Worm (Caenorhabditis elegans) whole organism, L4 larva: Measurements from ENCODE around the gene sre-13.

Source experiments
- F10B5.3 ChIP-seq: sonication (generic microtip); optimal IDR thresholded peaks from 2 replicates; lab custom pipeline; 2016; ENCODE audit warnings: mild to moderate bottlenecking, missing genetic modification characterization, missing compliant biosample characterization
- F37D6.2 ChIP-seq: sonication (generic microtip); optimal IDR thresholded peaks from 2 replicates; lab custom pipeline; 2016; ENCODE audit warnings: mild to moderate bottlenecking, missing genetic modification characterization, missing compliant biosample characterization
- F44E2.7 ChIP-seq: fragments of 200-800 bp; sonication (Bioruptor generic); IDR thresholded peaks from 2 replicates; pipeline ENCODE4 v2.1.2; 2022; ENCODE audit warnings: missing genetic modification characterization, missing compliant biosample characterization
- F49E8.2 ChIP-seq: sonication (generic microtip); optimal IDR thresholded peaks from 2 replicates; lab custom pipeline; 2016; ENCODE audit warnings: missing compliant biosample characterization, mild to moderate bottlenecking, missing genetic modification characterization, borderline replicate concordance
- R02D3.7 ChIP-seq: fragments of 150-350 bp; sonication (generic microtip); optimal IDR thresholded peaks from 3 replicates; lab custom pipeline; 2014; ENCODE audit warnings: missing biosample characterization, missing genetic modification characterization
- T20F7.1 ChIP-seq: fragments of 200-800 bp; sonication (Bioruptor generic); optimal IDR thresholded peaks from 2 replicates; lab custom pipeline; 2018; ENCODE audit warnings: mild to moderate bottlenecking, missing genetic modification characterization, missing compliant biosample characterization
- T26A8.4 ChIP-seq: fragments of 200-800 bp; sonication (Bioruptor generic); IDR thresholded peaks from 2 replicates; pipeline ENCODE4 v1.3.6; 2022; ENCODE audit warnings: missing genetic modification characterization, missing compliant biosample characterization
- Y48G9A.11 ChIP-seq: fragments of 200-800 bp; sonication (Bioruptor generic); IDR thresholded peaks from 2 replicates; pipeline ENCODE4 v1.3.6; 2022; ENCODE audit warnings: missing genetic modification reagents, missing genetic modification characterization, missing compliant biosample characterization
- aha-1 ChIP-seq: fragments of 150-350 bp; peaks from one replicate; lab custom pipeline; 2014; ENCODE audit warnings: missing biosample characterization, missing genetic modification characterization
- ama-1 ChIP-seq: fragments of 150-350 bp; optimal IDR thresholded peaks from 2 replicates; lab custom pipeline; 2014; ENCODE audit warnings: inconsistent platforms, mixed read lengths
- ceh-28 ChIP-seq: fragments of 150-350 bp; optimal IDR thresholded peaks from 2 replicates; lab custom pipeline; 2014; ENCODE audit warnings: missing biosample characterization, missing genetic modification reagents, missing genetic modification characterization
- ceh-32 ChIP-seq: sonication (generic microtip); optimal IDR thresholded peaks from 2 replicates; lab custom pipeline; 2016; ENCODE audit warnings: mild to moderate bottlenecking, missing genetic modification characterization, missing compliant biosample characterization; ENCODE audit not compliant: poor library complexity
- daf-12 ChIP-seq: fragments of 150-350 bp; optimal IDR thresholded peaks from 2 replicates; lab custom pipeline; 2014; ENCODE audit warnings: missing biosample characterization, missing genetic modification reagents, missing genetic modification characterization
- daf-19 ChIP-seq: fragments of 200-800 bp; sonication (Bioruptor generic); conservative IDR thresholded peaks from 2 replicates; pipeline ENCODE4 v1.3.6; 2022; ENCODE audit warnings: missing genetic modification characterization, missing compliant biosample characterization
- dmd-6 ChIP-seq: fragments of 200-800 bp; sonication (Bioruptor generic); IDR thresholded peaks from 2 replicates; pipeline ENCODE4 v1.3.6; 2022; ENCODE audit warnings: missing genetic modification reagents, missing genetic modification characterization, missing compliant biosample characterization
- dmd-8 ChIP-seq: fragments of 200-800 bp; sonication (Bioruptor generic); IDR thresholded peaks from 2 replicates; pipeline ENCODE4 v1.3.6; 2022; ENCODE audit warnings: missing genetic modification characterization, missing compliant biosample characterization
- dmd-9 ChIP-seq: fragments of 200-800 bp; sonication (Bioruptor generic); IDR thresholded peaks from 2 replicates; pipeline ENCODE4 v1.3.6; 2022; ENCODE audit warnings: missing genetic modification reagents, missing genetic modification characterization, missing compliant biosample characterization
- dve-1 ChIP-seq: sonication (generic microtip); optimal IDR thresholded peaks from 2 replicates; lab custom pipeline; 2017; ENCODE audit warnings: antibody characterized with exemption, mild to moderate bottlenecking, missing genetic modification characterization, missing compliant biosample characterization; ENCODE audit not compliant: insufficient read depth
- lin-13 ChIP-seq: fragments of 150-350 bp; optimal IDR thresholded peaks from 2 replicates; lab custom pipeline; 2014; ENCODE audit warnings: missing biosample characterization, missing genetic modification reagents, missing genetic modification characterization
- lin-15B ChIP-seq: fragments of 150-350 bp; sonication (generic microtip); optimal IDR thresholded peaks from 3 replicates; lab custom pipeline; 2014; ENCODE audit warnings: missing biosample characterization, missing genetic modification characterization
- lin-29 ChIP-seq: fragments of 200-800 bp; sonication (Bioruptor generic); IDR thresholded peaks from 2 replicates; pipeline ENCODE4 v1.3.6; 2022; ENCODE audit warnings: missing genetic modification reagents, missing genetic modification characterization, missing compliant biosample characterization
- lin-38 ChIP-seq: fragments of 200-800 bp; sonication (Bioruptor generic); IDR thresholded peaks from 2 replicates; pipeline ENCODE4 v1.3.6; 2022; ENCODE audit warnings: missing genetic modification reagents, missing genetic modification characterization, missing compliant biosample characterization
- lsy-2 ChIP-seq, 2 experiments: fragments of 150-350 bp in 1 of 2; sonication (generic microtip) in 1 of 2; optimal IDR thresholded peaks; 2 replicates each; lab custom pipeline; 2014 to 2017; ENCODE audit warnings: missing biosample characterization in 2 of 2, missing genetic modification characterization in 2 of 2
- mdt-29 ChIP-seq: fragments of 200-800 bp; sonication (Bioruptor generic); IDR thresholded peaks from 2 replicates; pipeline ENCODE4 v1.3.6; 2022; ENCODE audit warnings: missing genetic modification reagents, missing genetic modification characterization, missing compliant biosample characterization
- mep-1 ChIP-seq: fragments of 150-350 bp; sonication (generic microtip); optimal IDR thresholded peaks from 3 replicates; lab custom pipeline; 2014; ENCODE audit warnings: missing biosample characterization, missing genetic modification characterization
- mxl-2 ChIP-seq: fragments of 200-800 bp; sonication (Bioruptor generic); conservative IDR thresholded peaks from 2 replicates; pipeline ENCODE4 v1.3.6; 2022; ENCODE audit warnings: missing genetic modification reagents, missing genetic modification characterization, missing compliant biosample characterization
- nhr-237 ChIP-seq: sonication (generic microtip); optimal IDR thresholded peaks from 2 replicates; lab custom pipeline; 2017; ENCODE audit warnings: missing biosample characterization, missing genetic modification characterization
- nhr-25 ChIP-seq: sonication (generic microtip); optimal IDR thresholded peaks from 2 replicates; lab custom pipeline; 2017; ENCODE audit warnings: missing genetic modification characterization, mild to moderate bottlenecking, missing compliant biosample characterization, antibody characterized with exemption, moderate library complexity, borderline replicate concordance; ENCODE audit not compliant: insufficient read depth
- nhr-41 ChIP-seq: fragments of 200-800 bp; sonication (Bioruptor generic); IDR thresholded peaks from 2 replicates; pipeline ENCODE4 v1.3.6; 2022; ENCODE audit warnings: missing genetic modification reagents, missing genetic modification characterization, missing compliant biosample characterization
- nhr-48 ChIP-seq: sonication (generic microtip); optimal IDR thresholded peaks from 2 replicates; lab custom pipeline; 2016; ENCODE audit warnings: mild to moderate bottlenecking, missing genetic modification characterization, missing compliant biosample characterization
- nhr-6 ChIP-seq: fragments of 150-350 bp; optimal IDR thresholded peaks from 2 replicates; lab custom pipeline; 2014; ENCODE audit warnings: missing biosample characterization, missing genetic modification characterization
- nhr-76 ChIP-seq: fragments of 150-350 bp; optimal IDR thresholded peaks from 2 replicates; lab custom pipeline; 2014; ENCODE audit warnings: missing biosample characterization, missing genetic modification characterization
- pha-4 ChIP-seq, 2 experiments: fragments of 150-350 bp in 1 of 2; fragments of 200-800 bp in 1 of 2; sonication (Bioruptor generic) in 1 of 2; IDR thresholded peaks in 1 of 2; optimal IDR thresholded peaks in 1 of 2; 2 replicates each; pipeline versions ENCODE4 v1.3.6 to Lab custom; 2014 to 2022; ENCODE audit warnings: missing genetic modification characterization in 2 of 2, missing genetic modification reagents in 2 of 2, missing biosample characterization in 1 of 2, missing compliant biosample characterization in 1 of 2
- php-3 ChIP-seq: fragments of 200-800 bp; sonication (Bioruptor generic); IDR thresholded peaks from 2 replicates; pipeline ENCODE4 v1.3.6; 2022; ENCODE audit warnings: missing genetic modification reagents, missing genetic modification characterization, missing compliant biosample characterization
- rbr-2 ChIP-seq: sonication (generic microtip); optimal IDR thresholded peaks from 2 replicates; lab custom pipeline; 2016; ENCODE audit warnings: missing genotype, missing genetic modification characterization, missing compliant biosample characterization
- saeg-2 ChIP-seq: fragments of 200-800 bp; sonication (Bioruptor generic); IDR thresholded peaks from 2 replicates; pipeline ENCODE4 v1.3.6; 2022; ENCODE audit warnings: missing genetic modification reagents, missing genetic modification characterization, missing compliant biosample characterization
- set-16 ChIP-seq: fragments of 200-800 bp; sonication (Bioruptor generic); IDR thresholded peaks from 2 replicates; pipeline ENCODE4 v1.3.6; 2022; ENCODE audit warnings: missing genetic modification reagents, missing genetic modification characterization, missing compliant biosample characterization
- skn-1 ChIP-seq: fragments of 150-350 bp; optimal IDR thresholded peaks from 2 replicates; lab custom pipeline; 2014; ENCODE audit warnings: missing biosample characterization, missing genetic modification characterization
- tag-97 ChIP-seq: fragments of 200-800 bp; sonication (Bioruptor generic); IDR thresholded peaks from 2 replicates; pipeline ENCODE4 v1.3.6; 2022; ENCODE audit warnings: missing genetic modification characterization, missing compliant biosample characterization
- tra-1 ChIP-seq: fragments of 200-800 bp; sonication (Bioruptor generic); IDR thresholded peaks from 2 replicates; pipeline ENCODE4 v1.3.6; 2022; ENCODE audit warnings: missing genetic modification reagents, missing genetic modification characterization, missing compliant biosample characterization
- unc-130 ChIP-seq: sonication (generic microtip); optimal IDR thresholded peaks from 2 replicates; lab custom pipeline; 2016; ENCODE audit warnings: missing genetic modification reagents, missing genetic modification characterization, missing compliant biosample characterization
- zag-1 ChIP-seq: fragments of 150-350 bp; optimal IDR thresholded peaks from 2 replicates; lab custom pipeline; 2014; ENCODE audit warnings: missing biosample characterization, missing genetic modification characterization
- zfp-3 ChIP-seq: fragments of 200-800 bp; sonication (Bioruptor generic); conservative IDR thresholded peaks from 2 replicates; pipeline ENCODE4 v1.3.6; 2022; ENCODE audit warnings: missing genetic modification reagents, missing genetic modification characterization, missing compliant biosample characterization
- zip-11 ChIP-seq: fragments of 200-800 bp; sonication (Bioruptor generic); IDR thresholded peaks from 2 replicates; pipeline ENCODE4 v1.3.6; 2022; ENCODE audit warnings: missing genetic modification characterization, missing compliant biosample characterization
- zip-2 ChIP-seq: fragments of 150-350 bp; optimal IDR thresholded peaks from 2 replicates; lab custom pipeline; 2014; ENCODE audit warnings: missing biosample characterization, missing genetic modification characterization
- ztf-7 ChIP-seq: fragments of 150-350 bp; optimal IDR thresholded peaks from 2 replicates; lab custom pipeline; 2014; ENCODE audit warnings: missing biosample characterization, missing genetic modification characterization

Gene sre-13

DNA sequence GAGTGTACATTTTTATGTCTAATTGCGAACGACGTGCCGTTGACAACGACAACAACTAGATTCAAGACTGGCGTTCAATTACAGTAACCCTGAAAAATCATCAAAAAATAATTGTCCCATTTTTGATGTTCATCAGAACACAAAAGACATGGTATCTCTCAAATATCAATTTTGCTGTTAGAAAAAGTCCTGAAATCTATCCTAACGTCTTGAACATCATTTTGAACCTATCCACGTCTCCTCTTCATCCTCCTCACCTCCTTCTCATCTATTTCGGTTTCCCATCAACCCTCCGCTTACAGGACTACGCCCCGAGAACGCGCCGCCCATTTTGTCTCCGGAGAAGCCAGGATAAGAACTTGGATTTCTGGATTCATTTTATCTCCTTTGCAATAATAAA lies 20.9 kb downstream of the sre-13 start, which contains the start of gene mltn-9:
mltn-9 (plus strand) TSS at position 301 of the 400 bp plus-strand sequence.
- TF ChIP-seq nhr-237 (tag; lab: Kevin White, UChicago), result no peak
- no peak for TF ChIP-seq unc-130 (GFP tag; lab: Kevin White, UChicago)
- no peak for TF ChIP-seq rbr-2 (tag; lab: Kevin White, UChicago)
- TF ChIP-seq set-16 (GFP tag; lab: Robert Waterston, UW), result no peak
- TF ChIP-seq T26A8.4 (GFP tag; lab: Robert Waterston, UW), result no peak
- TF ChIP-seq daf-12 (tag; lab: Kevin White, UChicago), result no peak
- TF ChIP-seq pha-4 (GFP tag; IDR thresholded peaks at IDR 0.05; lab: Robert Waterston, UW), result no peak
- no peak for TF ChIP-seq pha-4 (tag; optimal IDR thresholded peaks at IDR 0.05; lab: Kevin White, UChicago)
- no peak for TF ChIP-seq lin-13 (GFP tag; lab: Kevin White, UChicago)
- no peak for TF ChIP-seq F37D6.2 (tag; lab: Kevin White, UChicago)
- TF ChIP-seq ztf-7, result no peak
- TF ChIP-seq lin-15B, result no peak
- no peak for TF ChIP-seq zip-11
- no peak for TF ChIP-seq mxl-2 (GFP tag; lab: Robert Waterston, UW)
- no peak for TF ChIP-seq Y48G9A.11
- no peak for TF ChIP-seq nhr-6 (tag; lab: Kevin White, UChicago)
- TF ChIP-seq T20F7.1, result no peak
- TF ChIP-seq dve-1 (tag; lab: Kevin White, UChicago), result no peak
- TF ChIP-seq, all 104 proteins: peak for 0

ce11 chrII:14611307-14611706 lies 25.3 kb downstream of the sre-13 start:
- TF ChIP-seq lin-29 (GFP tag; lab: Robert Waterston, UW), result no peak
- peak; percentile 50 for TF ChIP-seq aha-1 (tag; lab: Kevin White, UChicago)
- 0 out of 2 replicates have a peak, but pooled peaks have one; percentile 17 for TF ChIP-seq T26A8.4 (GFP tag; lab: Robert Waterston, UW)

ce11 chrII:14610492-14611142 lies 26.0 kb downstream of the sre-13 start:
- TF ChIP-seq nhr-25 (tag; lab: Kevin White, UChicago) (no peak), aha-1 (tag; lab: Kevin White, UChicago) (peak; percentile 77), tra-1 (no peak), dmd-6 (no peak), zip-2 (tag; lab: Kevin White, UChicago) (no peak), ceh-32 (no peak), lin-38 (GFP tag; lab: Robert Waterston, UW) (no peak), zag-1 (no peak), zip-11 (no peak), F10B5.3 (no peak), daf-19 (GFP tag; lab: Robert Waterston, UW) (no peak), skn-1 (tag; lab: Kevin White, UChicago) (no peak), zfp-3 (GFP tag; lab: Robert Waterston, UW) (no peak), F49E8.2 (tag; lab: Kevin White, UChicago) (no peak), tag-97 (GFP tag; lab: Robert Waterston, UW) (no peak), ceh-28 (tag; lab: Kevin White, UChicago) (no peak), lsy-2 (tag; optimal IDR thresholded peaks at IDR 0.05; lab: Kevin White, UChicago) (peak in 1 of 2 experiments; percentile 28), F44E2.7 (no peak), nhr-76 (tag; lab: Kevin White, UChicago) (no peak), dmd-8 (GFP tag; lab: Robert Waterston, UW) (no peak), dmd-9 (GFP tag; lab: Robert Waterston, UW) (no peak), mdt-29 (GFP tag; lab: Robert Waterston, UW) (no peak), nhr-41 (GFP tag; lab: Robert Waterston, UW) (no peak), mep-1 (tag; lab: Kevin White, UChicago) (peak; percentile 43), R02D3.7 (tag; lab: Kevin White, UChicago) (no peak), saeg-2 (GFP tag; lab: Robert Waterston, UW) (no peak), nhr-48 (tag; lab: Kevin White, UChicago) (no peak), nhr-6 (tag; lab: Kevin White, UChicago) (peak; percentile 54), php-3 (GFP tag; lab: Robert Waterston, UW) (no peak), lin-15B (no peak), ama-1 (lab: Kevin White, UChicago) (peak; percentile 91), pha-4 (GFP tag; IDR thresholded peaks at IDR 0.05; lab: Robert Waterston, UW) (no peak), pha-4 (tag; optimal IDR thresholded peaks at IDR 0.05; lab: Kevin White, UChicago) (no peak), nhr-237 (tag; lab: Kevin White, UChicago) (no peak)
